Worm (Caenorhabditis elegans): ENCODE measurements around the gene M03C11.9.

DNA sequence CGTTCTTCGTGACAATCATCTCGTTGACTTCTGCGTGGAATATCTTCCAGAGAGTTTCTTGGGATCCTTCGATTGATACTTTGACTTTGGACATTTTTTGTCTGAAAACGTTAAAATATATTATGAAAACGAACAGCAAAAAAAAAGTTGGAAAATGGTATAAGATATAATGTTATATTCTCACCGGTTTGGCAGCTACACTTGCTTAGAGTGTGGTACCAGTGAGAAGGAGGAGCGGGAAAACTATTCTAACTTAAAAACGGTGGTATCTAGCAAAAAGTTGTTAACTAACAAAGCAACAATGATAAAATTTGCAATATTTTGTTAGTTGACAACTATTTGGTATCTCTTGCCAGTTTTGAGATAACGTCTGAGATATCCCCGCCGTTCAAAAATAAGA, 49.8 kb downstream of the M03C11.9 start, which contains the start of gene tbx-9:
- no peak for TF ChIP-seq nhr-25 (tag; optimal IDR thresholded peaks at IDR 0.05)
- TF ChIP-seq nhr-76 (tag; optimal IDR thresholded peaks at IDR 0.05), result no peak

Measured in whole organism, L3 larva.